Fruit fly (Drosophila melanogaster) whole organism, wandering third instar larva: ENCODE data around the gene emc.
A peak's percentile ranks its signal among the peaks of the same experiment; 100 is the strongest.

Experiments used
- CG32264 ChIP-seq: fragments of 200-800 bp; sonication (Bioruptor generic); optimal IDR thresholded peaks from 2 replicates; lab custom pipeline; 2016; ENCODE audit warnings: missing biosample characterization, missing genetic modification characterization
- CrebA ChIP-seq: fragments of 200-800 bp; sonication (Bioruptor generic); optimal IDR thresholded peaks from 2 replicates; lab custom pipeline; 2016; ENCODE audit warnings: missing biosample characterization, mild to moderate bottlenecking, missing genetic modification characterization, borderline replicate concordance
- Dfd ChIP-seq: fragments of >200 bp; optimal IDR thresholded peaks from 2 replicates; lab custom pipeline; 2017; ENCODE audit warnings: missing biosample characterization, missing genetic modification characterization
- Dif ChIP-seq: fragments of 200-275, 200-300 bp; sonication (Bioruptor generic); optimal IDR thresholded peaks from 2 replicates; lab custom pipeline; 2018; ENCODE audit warnings: missing biosample characterization, missing genetic modification characterization; ENCODE audit not compliant: partially characterized antibody
- GATAd ChIP-seq: sonication (Bioruptor generic); optimal IDR thresholded peaks from 2 replicates; lab custom pipeline; 2016; ENCODE audit warnings: missing biosample characterization, missing genetic modification characterization
- HLH106 ChIP-seq: fragments of 200-800 bp; optimal IDR thresholded peaks from 3 replicates; lab custom pipeline; 2019; ENCODE audit warnings: missing biosample characterization, mild to moderate bottlenecking, missing genetic modification characterization, moderate library complexity
- Hnf4 ChIP-seq: fragments of 200-800 bp; sonication (Bioruptor generic); optimal IDR thresholded peaks from 2 replicates; lab custom pipeline; 2016; ENCODE audit warnings: missing biosample characterization, mild to moderate bottlenecking, missing genetic modification characterization
- Hr78 ChIP-seq: fragments of >200 bp; optimal IDR thresholded peaks from 2 replicates; lab custom pipeline; 2017; ENCODE audit warnings: missing biosample characterization, missing genetic modification characterization
- Hr83 ChIP-seq: fragments of 200-300 bp; sonication (Bioruptor generic); optimal IDR thresholded peaks from 2 replicates; lab custom pipeline; 2016; ENCODE audit warnings: missing biosample characterization, mild to moderate bottlenecking, missing genetic modification characterization, moderate library complexity; ENCODE audit not compliant: poor library complexity, severe bottlenecking
- Jra ChIP-seq: sonication (Bioruptor generic); optimal IDR thresholded peaks from 2 replicates; lab custom pipeline; 2016; ENCODE audit warnings: missing biosample characterization, missing genetic modification characterization
- Mio ChIP-seq: sonication (Bioruptor generic); optimal IDR thresholded peaks from 2 replicates; lab custom pipeline; 2016; ENCODE audit warnings: missing biosample characterization, missing genetic modification characterization
- Myc ChIP-seq: fragments of >200 bp; optimal IDR thresholded peaks from 2 replicates; lab custom pipeline; 2017
- N ChIP-seq: fragments of >200 bp; optimal IDR thresholded peaks from 2 replicates; lab custom pipeline; 2018; ENCODE audit warnings: missing biosample characterization, missing external identifiers, missing genetic modification characterization
- OdsH ChIP-seq: fragments of 200-800 bp; sonication (Bioruptor generic); optimal IDR thresholded peaks from 2 replicates; lab custom pipeline; 2016; ENCODE audit warnings: missing biosample characterization, mild to moderate bottlenecking, missing genetic modification characterization
- Rel ChIP-seq, 2 experiments: fragments of 200-800 bp; sonication (Bioruptor generic) in 1 of 2; optimal IDR thresholded peaks; 2 replicates in 1 of 2; 3 replicates in 1 of 2; lab custom pipeline; 2016 to 2019; ENCODE audit warnings: mild to moderate bottlenecking in 2 of 2, missing biosample characterization in 2 of 2, missing genetic modification characterization in 2 of 2, moderate library complexity in 1 of 2
- Sp1 ChIP-seq: fragments of 200-800 bp; sonication (Bioruptor generic); optimal IDR thresholded peaks from 3 replicates; lab custom pipeline; 2019; ENCODE audit warnings: missing biosample characterization, mild to moderate bottlenecking, missing genetic modification characterization, moderate library complexity
- Vsx2 ChIP-seq: fragments of 200-300, 225-300 bp; sonication (Bioruptor generic); optimal IDR thresholded peaks from 2 replicates; lab custom pipeline; 2018; ENCODE audit warnings: missing biosample characterization, missing genetic modification characterization; ENCODE audit not compliant: partially characterized antibody
- br ChIP-seq: fragments of 200-800 bp; sonication (Bioruptor generic); optimal IDR thresholded peaks from 2 replicates; lab custom pipeline; 2016; ENCODE audit warnings: missing biosample characterization, missing genetic modification characterization
- brk ChIP-seq: fragments of 200-800 bp; sonication (Bioruptor generic); optimal IDR thresholded peaks from 2 replicates; lab custom pipeline; 2016; ENCODE audit warnings: missing biosample characterization, mild to moderate bottlenecking, missing genetic modification characterization
- dl ChIP-seq, 2 experiments: fragments of 175-275, 200-275 bp in 1 of 2; fragments of 200-275 bp in 1 of 2; sonication (Bioruptor generic); optimal IDR thresholded peaks; lab custom pipeline; 2018; ENCODE audit warnings: mild to moderate bottlenecking in 2 of 2, missing biosample characterization in 2 of 2, missing genetic modification characterization in 2 of 2, moderate library complexity in 2 of 2; ENCODE audit not compliant: partially characterized antibody in 2 of 2, insufficient read depth in 1 of 2
- dmrt93B ChIP-seq: fragments of 200-800 bp; sonication (Bioruptor generic); optimal IDR thresholded peaks from 2 replicates; lab custom pipeline; 2018; ENCODE audit warnings: missing biosample characterization, mild to moderate bottlenecking, missing genetic modification characterization
- dsf ChIP-seq: sonication (Bioruptor generic); optimal IDR thresholded peaks from 2 replicates; lab custom pipeline; 2016; ENCODE audit warnings: missing biosample characterization, missing genetic modification characterization, borderline replicate concordance
- ey ChIP-seq: fragments of 200-800 bp; sonication (Bioruptor generic); optimal IDR thresholded peaks from 2 replicates; lab custom pipeline; 2016; ENCODE audit warnings: missing biosample characterization, missing genetic modification characterization
- foxo ChIP-seq, 2 experiments: fragments of 200-800 bp; sonication (Bioruptor generic); optimal IDR thresholded peaks; 2 replicates in 1 of 2; 3 replicates in 1 of 2; lab custom pipeline; 2016 to 2017; ENCODE audit warnings: missing biosample characterization in 2 of 2, missing genetic modification characterization in 2 of 2
- fru ChIP-seq: fragments of 200-800 bp; sonication (Bioruptor generic); optimal IDR thresholded peaks from 3 replicates; lab custom pipeline; 2016; ENCODE audit warnings: missing biosample characterization, mild to moderate bottlenecking, missing genetic modification characterization
- h ChIP-seq: fragments of 200-800 bp; sonication (Bioruptor generic); optimal IDR thresholded peaks from 3 replicates; lab custom pipeline; 2016; ENCODE audit warnings: missing biosample characterization, mild to moderate bottlenecking, missing genetic modification characterization
- jim ChIP-seq: fragments of 175-275, 200-325 bp; sonication (Bioruptor generic); optimal IDR thresholded peaks from 2 replicates; lab custom pipeline; 2016; ENCODE audit warnings: missing biosample characterization, mild to moderate bottlenecking, missing genetic modification characterization
- lola ChIP-seq: fragments of >200 bp; optimal IDR thresholded peaks from 2 replicates; lab custom pipeline; 2017; ENCODE audit warnings: missing biosample characterization, missing genetic modification characterization
- pan ChIP-seq: fragments of >200 bp; optimal IDR thresholded peaks from 2 replicates; lab custom pipeline; 2017
- psq ChIP-seq: fragments of 200-800 bp; sonication (Bioruptor generic); optimal IDR thresholded peaks from 3 replicates; lab custom pipeline; 2017; ENCODE audit warnings: missing biosample characterization, mild to moderate bottlenecking, missing genetic modification characterization, moderate library complexity
- rgr ChIP-seq: fragments of 200-800 bp; sonication (Bioruptor generic); optimal IDR thresholded peaks from 3 replicates; lab custom pipeline; 2016; ENCODE audit warnings: missing biosample characterization, mild to moderate bottlenecking, missing genetic modification characterization
- sv ChIP-seq: fragments of 200-800 bp; sonication (Bioruptor generic); optimal IDR thresholded peaks from 3 replicates; lab custom pipeline; 2016; ENCODE audit warnings: missing biosample characterization, missing genetic modification characterization
- tai ChIP-seq: sonication (Bioruptor generic); optimal IDR thresholded peaks from 2 replicates; lab custom pipeline; 2016; ENCODE audit warnings: missing biosample characterization, missing genetic modification characterization
- usp ChIP-seq: fragments of >200 bp; optimal IDR thresholded peaks from 2 replicates; lab custom pipeline; 2017; ENCODE audit warnings: missing biosample characterization, missing genetic modification characterization
- woc ChIP-seq: sonication (Bioruptor generic); optimal IDR thresholded peaks from 2 replicates; lab custom pipeline; 2016; ENCODE audit warnings: missing biosample characterization, mild to moderate bottlenecking, missing genetic modification characterization

emc gene

DNA sequence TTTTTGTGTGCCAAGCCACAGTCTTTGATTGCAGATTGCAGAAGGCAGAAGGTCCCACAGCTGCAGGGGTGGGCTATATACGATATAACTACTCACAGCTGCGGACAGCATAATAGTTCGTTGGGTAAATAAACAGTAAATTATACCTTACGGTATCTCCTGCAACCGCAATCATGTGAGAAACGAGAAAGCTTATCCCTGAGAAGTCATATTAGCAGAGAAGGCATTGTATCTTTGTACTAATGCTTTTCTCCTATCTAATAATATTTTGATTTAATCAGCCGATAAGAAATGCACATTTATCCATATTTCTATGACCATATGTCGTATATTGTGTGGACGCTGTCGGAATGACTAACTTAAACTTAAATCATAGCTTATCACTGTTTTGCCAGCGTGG lies 17.7 kb downstream of the emc start:
- TF ChIP-seq N (GFP tag; lab: Kevin White, UChicago) (no peak), dsf (GFP tag; lab: Kevin White, UChicago) (no peak), Dfd (GFP tag; lab: Kevin White, UChicago) (no peak), CrebA (no peak), Vsx2 (no peak), Rel (GFP tag; optimal IDR thresholded peaks at IDR 0.05; lab: Kevin White, UChicago) (no peak), Rel (tag; optimal IDR thresholded peaks at IDR 0.05; lab: Kevin White, UChicago) (no peak), brk (no peak)
- TF ChIP-seq, all 38 proteins: peak for 0

DNA sequence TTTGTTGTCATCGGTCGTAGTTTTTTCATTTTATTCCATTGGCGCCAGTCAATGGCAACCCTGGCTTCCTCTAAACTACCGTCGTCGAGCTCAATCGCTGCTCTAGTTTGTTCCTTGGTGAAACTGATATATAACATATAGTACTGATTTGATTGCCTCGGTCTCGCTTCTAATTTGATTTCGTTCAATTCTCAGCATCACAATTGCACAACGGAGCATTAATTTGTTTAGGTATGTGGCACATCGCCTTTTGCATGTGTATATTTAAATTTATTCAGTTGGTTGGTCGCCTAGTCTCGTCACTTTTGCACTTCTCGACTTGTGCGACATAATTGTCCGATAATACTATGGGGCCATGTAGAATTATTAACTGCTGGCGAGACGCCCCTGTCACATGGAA lies 18.5 kb downstream of the emc start:
- no peak for TF ChIP-seq dsf (GFP tag; lab: Kevin White, UChicago)
- TF ChIP-seq Jra: no peak
- TF ChIP-seq h (GFP tag; lab: Kevin White, UChicago): no peak
- no peak for TF ChIP-seq foxo (GFP tag; optimal IDR thresholded peaks at IDR 0.05; lab: Kevin White, UChicago)
- no peak for TF ChIP-seq Sp1 (GFP tag; lab: Kevin White, UChicago)
- no peak for TF ChIP-seq dmrt93B (GFP tag; lab: Kevin White, UChicago)
- no peak for TF ChIP-seq CrebA
- no peak for TF ChIP-seq ey (GFP tag; lab: Kevin White, UChicago)
- no peak for TF ChIP-seq lola
- no peak for TF ChIP-seq Dif (GFP tag; lab: Kevin White, UChicago)

DNA sequence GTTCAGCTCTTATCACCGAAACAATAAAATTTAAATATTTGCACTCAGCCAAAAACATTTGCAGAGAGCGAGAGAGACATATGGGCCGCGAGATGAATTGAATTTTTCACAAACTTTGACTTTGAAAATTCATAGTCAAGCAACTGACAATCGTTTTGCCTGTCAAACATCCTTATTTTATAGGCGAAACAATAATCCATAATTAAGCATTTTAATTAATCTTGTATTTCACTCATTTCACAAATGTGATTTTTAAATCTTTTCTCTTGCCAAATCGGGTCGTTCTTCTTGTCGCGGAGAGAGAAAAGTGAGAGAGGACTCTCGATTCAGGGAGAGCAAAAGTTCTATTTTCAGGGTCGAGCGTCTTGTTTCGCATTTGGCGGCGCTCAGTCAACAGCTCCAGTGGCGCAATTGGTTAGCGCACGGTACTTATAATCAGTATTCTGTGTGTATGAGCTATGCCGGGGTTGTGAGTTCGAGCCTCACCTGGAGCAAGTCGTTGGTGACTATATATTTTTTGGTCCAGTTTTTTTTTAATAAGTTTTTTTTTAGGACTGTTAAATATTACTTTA lies 20.0 kb downstream of the emc start:
- TF ChIP-seq dl (GFP tag; optimal IDR thresholded peaks at IDR 0.05; lab: Kevin White, UChicago; ENCODE audit: insufficient read depth in 1 of 2, partially characterized antibody in 2 of 2) (peak; percentile 39 to 60), tai (GFP tag; lab: Kevin White, UChicago) (no peak), sv (no peak), dmrt93B (GFP tag; lab: Kevin White, UChicago) (no peak), fru (GFP tag; lab: Kevin White, UChicago) (no peak), HLH106 (tag; lab: Kevin White, UChicago) (no peak), Mio (no peak), brk (peak; percentile 54), Sp1 (GFP tag; lab: Kevin White, UChicago) (no peak), woc (GFP tag; lab: Kevin White, UChicago) (no peak), Rel (GFP tag; optimal IDR thresholded peaks at IDR 0.05; lab: Kevin White, UChicago) (no peak), Rel (tag; optimal IDR thresholded peaks at IDR 0.05; lab: Kevin White, UChicago) (peak; percentile 30), lola (no peak), jim (no peak), Dfd (GFP tag; lab: Kevin White, UChicago) (no peak), foxo (GFP tag; optimal IDR thresholded peaks at IDR 0.05; lab: Kevin White, UChicago) (peak in 1 of 2 experiments; percentile 32), h (GFP tag; lab: Kevin White, UChicago) (no peak), Myc (lab: Kevin White, UChicago) (no peak), psq (no peak), Dif (GFP tag; lab: Kevin White, UChicago) (peak; percentile 75), dsf (GFP tag; lab: Kevin White, UChicago) (no peak), pan (lab: Kevin White, UChicago) (no peak)

DNA sequence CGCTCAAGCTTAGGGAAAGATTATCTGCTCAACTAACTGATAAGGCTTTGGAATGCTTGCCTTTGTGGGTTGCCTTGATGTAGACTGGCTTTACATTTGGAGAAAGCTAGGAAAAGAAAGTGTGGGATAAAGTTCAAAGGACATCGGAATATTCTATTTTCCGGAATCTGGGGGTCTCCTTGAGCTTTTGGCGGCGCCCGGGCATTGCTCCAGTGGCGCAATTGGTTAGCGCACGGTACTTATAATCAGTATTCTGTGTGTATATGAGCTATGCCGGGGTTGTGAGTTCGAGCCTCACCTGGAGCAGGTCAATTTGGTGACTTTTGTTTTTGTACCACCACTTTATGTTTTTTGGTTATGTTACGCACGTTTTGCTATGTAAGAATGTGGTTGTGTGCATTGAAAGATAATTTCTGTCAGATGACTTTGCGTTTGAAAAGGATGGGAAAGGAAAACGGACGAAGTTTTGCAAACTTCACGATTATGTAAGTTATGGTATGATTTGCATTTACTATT lies 21.0 kb downstream of the emc start:
- TF ChIP-seq CrebA: no peak
- no peak for TF ChIP-seq tai (GFP tag; lab: Kevin White, UChicago)
- TF ChIP-seq dsf (GFP tag; lab: Kevin White, UChicago): no peak
- TF ChIP-seq Sp1 (GFP tag; lab: Kevin White, UChicago): no peak
- no peak for TF ChIP-seq GATAd (GFP tag; lab: Kevin White, UChicago)
- TF ChIP-seq Myc (lab: Kevin White, UChicago): no peak
- no peak for TF ChIP-seq OdsH
- TF ChIP-seq CG32264 (GFP tag; lab: Kevin White, UChicago): no peak
- TF ChIP-seq, all 38 proteins: peak for 0

DNA sequence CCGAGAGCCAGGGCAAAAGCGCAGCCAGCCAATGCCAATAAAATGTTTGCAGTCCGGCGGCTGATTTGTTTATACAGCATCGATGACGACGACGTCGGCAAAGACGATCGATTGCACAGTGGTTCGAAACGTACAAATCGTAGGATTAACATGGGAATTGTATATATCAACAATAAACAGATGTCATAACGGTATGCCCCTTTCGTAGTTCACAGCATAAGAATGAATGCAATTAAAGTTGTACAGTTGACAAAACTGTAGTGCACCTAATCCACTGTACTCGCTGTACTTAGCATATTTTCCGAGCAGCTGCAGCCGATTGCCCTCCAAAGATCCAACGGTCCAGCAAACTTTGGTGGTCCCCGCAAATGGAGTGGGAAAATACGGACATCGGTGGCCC lies 22.2 kb downstream of the emc start:
- no peak for TF ChIP-seq Jra
- TF ChIP-seq psq: peak; percentile 61
- TF ChIP-seq Dfd (GFP tag; lab: Kevin White, UChicago): no peak
- no peak for TF ChIP-seq pan (lab: Kevin White, UChicago)
- TF ChIP-seq Hr78: no peak
- TF ChIP-seq Myc (lab: Kevin White, UChicago): no peak
- TF ChIP-seq Hnf4 (GFP tag; lab: Kevin White, UChicago): peak; percentile 77
- TF ChIP-seq Hr83 (GFP tag; lab: Kevin White, UChicago): no peak
- no peak for TF ChIP-seq CrebA
- peak; percentile 64 for TF ChIP-seq CG32264 (GFP tag; lab: Kevin White, UChicago)
- peak; percentile 86 for TF ChIP-seq h (GFP tag; lab: Kevin White, UChicago)
- TF ChIP-seq rgr (GFP tag; lab: Kevin White, UChicago): peak; percentile 85
- peak; percentile 68 for TF ChIP-seq woc (GFP tag; lab: Kevin White, UChicago)
- TF ChIP-seq ey (GFP tag; lab: Kevin White, UChicago): peak; percentile 78
- peak; percentile 84 for TF ChIP-seq br
- TF ChIP-seq Rel (GFP tag; optimal IDR thresholded peaks at IDR 0.05; lab: Kevin White, UChicago): peak; percentile 31
- TF ChIP-seq Rel (tag; optimal IDR thresholded peaks at IDR 0.05; lab: Kevin White, UChicago): no peak
- no peak for TF ChIP-seq GATAd (GFP tag; lab: Kevin White, UChicago)
- peak; percentile 73 for TF ChIP-seq HLH106 (tag; lab: Kevin White, UChicago)
- no peak for TF ChIP-seq sv
- no peak for TF ChIP-seq Mio
- TF ChIP-seq fru (GFP tag; lab: Kevin White, UChicago): peak; percentile 88
- TF ChIP-seq lola: no peak
- TF ChIP-seq dmrt93B (GFP tag; lab: Kevin White, UChicago): peak; percentile 45
- TF ChIP-seq usp: no peak
- TF ChIP-seq Vsx2: no peak
